Fruit fly (Drosophila melanogaster) whole organism, prepupa: Measurements from ENCODE around the gene dpr18.

ENCODE experiments used
- Blimp-1 ChIP-seq: fragments of 200-800 bp; sonication (Bioruptor generic); optimal IDR thresholded peaks from 3 replicates; lab custom pipeline; 2017; ENCODE audit warnings: missing biosample characterization, missing genetic modification characterization, mild to moderate bottlenecking, moderate library complexity, missing genetic modification reagents
- CG10669 ChIP-seq: fragments of 200-800 bp; sonication (Bioruptor generic); optimal IDR thresholded peaks from 3 replicates; lab custom pipeline; 2018; ENCODE audit warnings: missing biosample characterization, mild to moderate bottlenecking, missing genetic modification characterization, moderate library complexity
- CG11294 ChIP-seq: fragments of 200-800 bp; sonication (Bioruptor generic); IDR thresholded peaks from 2 replicates; pipeline ENCODE4 v1.3.6; 2022; ENCODE audit warnings: missing biosample characterization, missing genetic modification characterization
- CG11762 ChIP-seq: fragments of 200-800 bp; sonication (Bioruptor generic); optimal IDR thresholded peaks from 3 replicates; lab custom pipeline; 2016; ENCODE audit warnings: missing biosample characterization, missing genetic modification characterization; ENCODE audit not compliant: insufficient read depth
- CG11902 ChIP-seq: fragments of 200-800 bp; sonication (Bioruptor generic); optimal IDR thresholded peaks from 3 replicates; lab custom pipeline; 2016; ENCODE audit warnings: missing biosample characterization, missing genetic modification characterization
- CG15336 ChIP-seq: fragments of 200-800 bp; sonication (Bioruptor generic); IDR thresholded peaks from 2 replicates; pipeline ENCODE4 v1.3.6; 2022; ENCODE audit warnings: missing biosample characterization, missing genetic modification characterization
- CG1621 ChIP-seq: fragments of 200-800 bp; sonication (Bioruptor generic); optimal IDR thresholded peaks from 3 replicates; lab custom pipeline; 2018; ENCODE audit warnings: missing biosample characterization, mild to moderate bottlenecking, missing genetic modification characterization
- CG16779 ChIP-seq: fragments of 200-800 bp; sonication (Bioruptor generic); optimal IDR thresholded peaks from 3 replicates; lab custom pipeline; 2017; ENCODE audit warnings: missing biosample characterization, mild to moderate bottlenecking, missing genetic modification characterization
- CG3032 ChIP-seq: fragments of 200-800 bp; optimal IDR thresholded peaks from 2 replicates; lab custom pipeline; 2019; ENCODE audit warnings: missing biosample characterization, mild to moderate bottlenecking, missing genetic modification characterization, moderate library complexity
- CG31627 ChIP-seq: fragments of 200-800 bp; sonication (Bioruptor generic); optimal IDR thresholded peaks from 3 replicates; lab custom pipeline; 2016; ENCODE audit warnings: missing biosample characterization, missing genetic modification characterization
- CG32006 ChIP-seq: fragments of 200-800 bp; sonication (Bioruptor generic); optimal IDR thresholded peaks from 3 replicates; lab custom pipeline; 2017; ENCODE audit warnings: missing biosample characterization, mild to moderate bottlenecking, missing genetic modification characterization
- CG34406 ChIP-seq: fragments of 200-800 bp; sonication (Bioruptor generic); optimal IDR thresholded peaks from 3 replicates; lab custom pipeline; 2016; ENCODE audit warnings: missing biosample characterization, missing genetic modification characterization
- CG3919 ChIP-seq: fragments of 200-800 bp; sonication (Bioruptor generic); optimal IDR thresholded peaks from 3 replicates; lab custom pipeline; 2016; ENCODE audit warnings: missing biosample characterization, missing genetic modification characterization
- CG4318 ChIP-seq: fragments of 200-800 bp; sonication (Bioruptor generic); optimal IDR thresholded peaks from 3 replicates; lab custom pipeline; 2017; ENCODE audit warnings: missing biosample characterization, mild to moderate bottlenecking, missing genetic modification characterization
- CG6276 ChIP-seq: fragments of 200-800 bp; sonication (Bioruptor generic); optimal IDR thresholded peaks from 2 replicates; lab custom pipeline; 2017; ENCODE audit warnings: missing biosample characterization, mild to moderate bottlenecking, missing genetic modification characterization
- CG6808 ChIP-seq: fragments of 200-800 bp; sonication (Bioruptor generic); optimal IDR thresholded peaks from 3 replicates; lab custom pipeline; 2017; ENCODE audit warnings: missing biosample characterization, missing genetic modification characterization, mild to moderate bottlenecking, moderate library complexity, missing genetic modification reagents
- CG6854 ChIP-seq: fragments of 200-800 bp; sonication (Bioruptor generic); optimal IDR thresholded peaks from 2 replicates; lab custom pipeline; 2017; ENCODE audit warnings: missing biosample characterization, mild to moderate bottlenecking, missing genetic modification characterization
- CG7368 ChIP-seq: fragments of 200-800 bp; sonication (Bioruptor generic); optimal IDR thresholded peaks from 3 replicates; lab custom pipeline; 2016; ENCODE audit warnings: missing biosample characterization, missing genetic modification characterization
- CG8632 ChIP-seq: fragments of 200-800 bp; sonication (Bioruptor generic); optimal IDR thresholded peaks from 3 replicates; lab custom pipeline; 2016; ENCODE audit warnings: missing biosample characterization, missing genetic modification characterization
- Eip75B ChIP-seq: fragments of 200-800 bp; sonication (Bioruptor generic); optimal IDR thresholded peaks from 3 replicates; lab custom pipeline; 2016; ENCODE audit warnings: missing biosample characterization, missing genetic modification characterization
- Eip78C ChIP-seq: fragments of 200-800 bp; sonication (Bioruptor generic); peaks from one replicate; lab custom pipeline; 2016; ENCODE audit warnings: missing biosample characterization, missing genetic modification characterization
- Eip93F ChIP-seq: fragments of 200-800 bp; sonication (Bioruptor generic); optimal IDR thresholded peaks from 2 replicates; lab custom pipeline; 2016; ENCODE audit warnings: missing biosample characterization, mild to moderate bottlenecking, missing genetic modification characterization
- Ets21C ChIP-seq: fragments of 200-800 bp; sonication (Bioruptor generic); optimal IDR thresholded peaks from 3 replicates; lab custom pipeline; 2016; ENCODE audit warnings: missing biosample characterization, missing genetic modification characterization
- Ets96B ChIP-seq: fragments of 200-800 bp; optimal IDR thresholded peaks from 2 replicates; lab custom pipeline; 2019; ENCODE audit warnings: missing biosample characterization, mild to moderate bottlenecking, missing genetic modification characterization, moderate library complexity
- Gug ChIP-seq: fragments of 200-800 bp; sonication (Bioruptor generic); IDR thresholded peaks from 2 replicates; pipeline ENCODE4 v1.3.6; 2022; ENCODE audit warnings: missing biosample characterization, missing genetic modification characterization
- Hr38 ChIP-seq: sonication (Bioruptor generic); optimal IDR thresholded peaks from 2 replicates; lab custom pipeline; 2016; ENCODE audit warnings: missing biosample characterization, missing genetic modification characterization
- Hr39 ChIP-seq: fragments of 200-800 bp; sonication (Bioruptor generic); optimal IDR thresholded peaks from 2 replicates; lab custom pipeline; 2016; ENCODE audit warnings: missing biosample characterization, missing genetic modification characterization
- Hr4 ChIP-seq: fragments of 200-800 bp; sonication (Bioruptor generic); optimal IDR thresholded peaks from 3 replicates; lab custom pipeline; 2016; ENCODE audit warnings: missing biosample characterization, missing genetic modification characterization
- Lpt ChIP-seq: fragments of 200-800 bp; sonication (Bioruptor generic); optimal IDR thresholded peaks from 3 replicates; lab custom pipeline; 2016; ENCODE audit warnings: missing biosample characterization, missing genetic modification characterization
- Met ChIP-seq: fragments of 200-800 bp; sonication (Bioruptor generic); optimal IDR thresholded peaks from 3 replicates; lab custom pipeline; 2016; ENCODE audit warnings: missing biosample characterization, missing genetic modification characterization
- OdsH ChIP-seq: fragments of 200-800 bp; sonication (Bioruptor generic); optimal IDR thresholded peaks from 3 replicates; lab custom pipeline; 2016; ENCODE audit warnings: missing biosample characterization, missing genetic modification characterization
- Smox ChIP-seq: fragments of 200-800 bp; sonication (Bioruptor generic); optimal IDR thresholded peaks from 3 replicates; lab custom pipeline; 2016; ENCODE audit warnings: missing biosample characterization, missing genetic modification characterization
- Sox14 ChIP-seq: fragments of 200-800 bp; sonication (Bioruptor generic); optimal IDR thresholded peaks from 3 replicates; lab custom pipeline; 2016; ENCODE audit warnings: missing biosample characterization, missing genetic modification characterization
- Sox15 ChIP-seq: fragments of 200-800 bp; sonication (Bioruptor generic); optimal IDR thresholded peaks from 3 replicates; lab custom pipeline; 2016; ENCODE audit warnings: missing biosample characterization, missing genetic modification characterization
- acj6 ChIP-seq: fragments of 200-800 bp; sonication (Bioruptor generic); optimal IDR thresholded peaks from 3 replicates; lab custom pipeline; 2016; ENCODE audit warnings: missing biosample characterization, missing genetic modification characterization
- dsx ChIP-seq: fragments of 200-800 bp; optimal IDR thresholded peaks from 3 replicates; lab custom pipeline; 2019; ENCODE audit warnings: missing biosample characterization, mild to moderate bottlenecking, missing genetic modification characterization, moderate library complexity; ENCODE audit not compliant: poor library complexity, severe bottlenecking
- eg ChIP-seq: fragments of 200-800 bp; sonication (Bioruptor generic); IDR thresholded peaks from 3 replicates; pipeline ENCODE4 v1.3.6; 2022; ENCODE audit warnings: missing biosample characterization, missing genetic modification characterization
- esn ChIP-seq: fragments of 200-800 bp; sonication (Bioruptor generic); optimal IDR thresholded peaks from 2 replicates; lab custom pipeline; 2016; ENCODE audit warnings: missing biosample characterization, mild to moderate bottlenecking, missing genetic modification characterization, moderate library complexity
- fd59A ChIP-seq: fragments of 200-800 bp; sonication (Bioruptor generic); optimal IDR thresholded peaks from 2 replicates; lab custom pipeline; 2017; ENCODE audit warnings: missing biosample characterization, mild to moderate bottlenecking, missing genetic modification characterization, missing genetic modification reagents
- fd85E ChIP-seq: fragments of 200-800 bp; sonication (Bioruptor generic); optimal IDR thresholded peaks from 3 replicates; lab custom pipeline; 2016; ENCODE audit warnings: missing biosample characterization, missing genetic modification characterization
- lz ChIP-seq: fragments of 200-800 bp; sonication (Bioruptor generic); optimal IDR thresholded peaks from 3 replicates; lab custom pipeline; 2016; ENCODE audit warnings: missing biosample characterization, missing genetic modification characterization
- pdm3 ChIP-seq: fragments of 200-800 bp; sonication (Bioruptor generic); optimal IDR thresholded peaks from 3 replicates; lab custom pipeline; 2016; ENCODE audit warnings: missing biosample characterization, missing genetic modification characterization
- salr ChIP-seq, 2 experiments: fragments of 200-800 bp; sonication (Bioruptor generic); optimal IDR thresholded peaks; 3 replicates each; lab custom pipeline; 2016 to 2018; ENCODE audit warnings: missing biosample characterization in 2 of 2, missing genetic modification characterization in 2 of 2, mild to moderate bottlenecking in 1 of 2
- ss ChIP-seq, 2 experiments: fragments of 200-800 bp; sonication (Bioruptor generic); optimal IDR thresholded peaks; 2 replicates in 1 of 2; 3 replicates in 1 of 2; lab custom pipeline; 2017 to 2018; ENCODE audit warnings: mild to moderate bottlenecking in 2 of 2, missing biosample characterization in 2 of 2, missing genetic modification characterization in 2 of 2, moderate library complexity in 1 of 2
- svp ChIP-seq: fragments of 200-800 bp; sonication (Bioruptor generic); peaks from one replicate; lab custom pipeline; 2016; ENCODE audit warnings: missing biosample characterization, missing genetic modification characterization
- topi ChIP-seq: fragments of 200-800 bp; sonication (Bioruptor generic); optimal IDR thresholded peaks from 3 replicates; lab custom pipeline; 2016; ENCODE audit warnings: missing biosample characterization, missing genetic modification characterization
- vri ChIP-seq: fragments of 200-800 bp; sonication (Bioruptor generic); optimal IDR thresholded peaks from 3 replicates; lab custom pipeline; 2016; ENCODE audit warnings: missing biosample characterization, mild to moderate bottlenecking, missing genetic modification characterization

Gene dpr18

DNA sequence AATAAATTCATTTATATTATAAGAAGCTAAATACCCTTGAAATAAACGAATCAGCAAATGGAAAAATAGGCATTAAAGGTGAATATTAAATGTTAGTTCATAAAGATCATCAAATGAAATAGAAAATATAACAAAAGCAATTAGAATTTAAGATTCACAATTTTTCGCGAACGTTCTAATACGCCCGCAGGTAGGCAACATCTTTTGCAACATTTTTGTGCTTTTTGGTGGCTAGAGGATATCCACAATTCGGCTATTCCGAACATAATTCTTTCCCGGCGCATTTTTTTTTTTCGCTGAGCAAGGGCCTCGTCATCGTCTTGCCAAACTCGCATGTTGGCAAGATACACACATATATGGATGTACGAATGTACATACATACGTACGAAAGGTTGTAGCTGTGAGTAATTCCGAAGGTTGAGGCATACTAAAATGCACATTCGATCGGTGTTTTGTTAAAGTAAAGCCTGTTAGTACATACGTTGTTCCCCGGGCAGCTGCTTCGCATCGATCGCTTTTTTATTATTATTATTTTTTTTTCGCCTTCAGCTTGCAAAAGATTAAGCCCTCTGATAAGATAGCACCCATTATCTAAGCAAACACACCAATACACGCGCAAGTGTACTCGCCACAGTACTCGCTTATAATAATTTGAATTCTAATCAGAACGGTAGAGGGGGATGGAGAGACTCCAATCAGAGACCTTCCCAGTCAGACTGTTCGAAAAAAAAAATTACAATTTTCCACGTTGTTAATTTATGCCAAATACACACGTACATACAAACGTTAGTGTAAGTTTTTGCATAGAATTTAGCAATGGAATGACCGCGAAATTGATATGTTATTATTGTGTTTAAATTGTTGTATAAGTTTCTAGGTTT lies 39.0 kb downstream of the dpr18 start (continued):
- TF ChIP-seq Blimp-1 (GFP tag; lab: Kevin White, UChicago), result no peak
- peak; percentile 82 for TF ChIP-seq topi (GFP tag; lab: Kevin White, UChicago)
- no peak for TF ChIP-seq CG16779 (tag; lab: Kevin White, UChicago)
- no peak for TF ChIP-seq CG15336
- TF ChIP-seq dsx, result no peak
- TF ChIP-seq CG31627 (GFP tag; lab: Kevin White, UChicago), result peak; percentile 71
- TF ChIP-seq Ets21C (GFP tag; lab: Kevin White, UChicago), result peak; percentile 55
- TF ChIP-seq vri, result peak; percentile 92
- no peak for TF ChIP-seq CG6276
- peak; percentile 52 for TF ChIP-seq CG34406
- TF ChIP-seq CG8632 (GFP tag; lab: Kevin White, UChicago), result peak; percentile 55
- peak; percentile 47 for TF ChIP-seq CG3919 (GFP tag; lab: Kevin White, UChicago)
- TF ChIP-seq CG11902 (GFP tag; lab: Kevin White, UChicago), result peak; percentile 46
- TF ChIP-seq Eip75B (GFP tag; lab: Kevin White, UChicago), result peak; percentile 59
- no peak for TF ChIP-seq Hr4 (GFP tag; lab: Kevin White, UChicago)

dm6 chrX:16103482-16103881 lies 39.9 kb downstream of the dpr18 start:
- TF ChIP-seq pdm3 (GFP tag; lab: Kevin White, UChicago) (peak; percentile 29), esn (GFP tag; lab: Kevin White, UChicago) (peak; percentile 67), dsx (no peak), CG6854 (GFP tag; lab: Kevin White, UChicago) (no peak), Eip93F (peak; percentile 5), lz (GFP tag; lab: Kevin White, UChicago) (peak; percentile 62), Ets21C (GFP tag; lab: Kevin White, UChicago) (peak; percentile 23), Lpt (GFP tag; lab: Kevin White, UChicago) (no peak), svp (GFP tag; lab: Kevin White, UChicago) (peak; percentile 87), ss (GFP tag; optimal IDR thresholded peaks at IDR 0.05; lab: Kevin White, UChicago) (no peak), OdsH (GFP tag; lab: Kevin White, UChicago) (peak; percentile 35), CG11902 (GFP tag; lab: Kevin White, UChicago) (peak; percentile 3), CG10669 (no peak), Gug (GFP tag; lab: Robert Waterston, UW) (no peak), CG6808 (GFP tag; lab: Kevin White, UChicago) (no peak), eg (peak; percentile 52; the same call in 1 of the 3 replicates), CG3032 (no peak), CG16779 (tag; lab: Kevin White, UChicago) (no peak), topi (GFP tag; lab: Kevin White, UChicago) (peak; percentile 48), Eip75B (GFP tag; lab: Kevin White, UChicago) (peak; percentile 55), Met (peak; percentile 59), CG8632 (GFP tag; lab: Kevin White, UChicago) (peak; percentile 32), CG11762 (no peak), Smox (GFP tag; lab: Kevin White, UChicago) (peak; percentile 52), Ets96B (tag; lab: Kevin White, UChicago) (no peak), CG1621 (no peak), CG4318 (GFP tag; lab: Kevin White, UChicago) (no peak), CG7368 (no peak), Sox14 (GFP tag; lab: Kevin White, UChicago) (peak; percentile 33), salr (GFP tag; optimal IDR thresholded peaks at IDR 0.05; lab: Kevin White, UChicago) (peak in 1 of 2 experiments; percentile 4), fd59A (GFP tag; lab: Kevin White, UChicago) (no peak), Blimp-1 (GFP tag; lab: Kevin White, UChicago) (no peak), CG15336 (0 out of 2 replicates have a peak, but pooled peaks have one; percentile 19), vri (no peak), Sox15 (GFP tag; lab: Kevin White, UChicago) (no peak), acj6 (GFP tag; lab: Kevin White, UChicago) (peak; percentile 43), Eip78C (GFP tag; lab: Kevin White, UChicago) (peak; percentile 87), fd85E (no peak), Hr38 (no peak), CG11294 (GFP tag; lab: Robert Waterston, UW) (no peak), Hr39 (peak; percentile 52), CG32006 (GFP tag; lab: Kevin White, UChicago) (peak; percentile 14)
